Worm (Caenorhabditis elegans): Measurements from ENCODE around the gene lgc-36.

Gene lgc-36

DNA sequence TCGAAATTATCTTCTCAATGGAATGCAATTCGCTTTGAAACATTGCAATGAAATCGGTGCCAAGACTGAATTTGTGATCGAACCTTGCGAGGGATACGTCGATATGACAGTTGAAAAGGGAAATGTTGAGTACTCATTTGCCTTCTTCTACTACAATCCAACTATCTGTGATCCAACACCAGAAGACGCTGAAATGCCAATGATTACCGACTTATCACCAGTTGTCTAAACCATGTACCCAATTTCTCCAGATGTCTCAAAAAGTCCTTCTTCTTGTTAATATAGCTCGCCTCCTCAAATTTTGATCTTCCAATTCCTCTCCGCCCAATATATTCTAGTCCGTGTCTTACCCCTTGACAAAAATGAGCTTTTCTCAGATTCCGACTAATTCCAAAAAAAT, 42.7 kb downstream of the lgc-36 start:
- TF ChIP-seq hlh-4 (tag; optimal IDR thresholded peaks at IDR 0.05) (no peak), nhr-84 (tag; optimal IDR thresholded peaks at IDR 0.05) (no peak), sup-37 (GFP tag; optimal IDR thresholded peaks at IDR 0.05) (no peak), egl-13 (tag; optimal IDR thresholded peaks at IDR 0.05) (no peak)

DNA sequence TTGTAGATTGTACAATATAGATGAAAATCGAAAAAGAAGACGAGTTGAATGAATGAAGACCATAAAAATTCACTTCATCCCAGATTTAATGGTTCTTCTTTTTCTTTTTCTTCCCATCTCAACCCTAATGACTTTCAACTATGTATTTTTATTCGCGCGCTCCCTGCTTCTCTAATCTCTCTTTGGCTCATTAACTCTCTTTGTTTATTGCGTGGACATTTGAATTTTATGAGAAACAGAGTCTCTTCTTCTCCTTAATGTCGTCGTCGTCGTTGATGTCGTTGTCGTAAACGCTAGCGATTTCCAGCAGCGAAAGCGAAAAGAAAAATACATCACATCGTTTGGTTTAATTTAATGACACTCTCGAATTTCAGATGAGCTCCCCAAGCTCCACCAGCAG, 44.2 kb downstream of the lgc-36 start:
- TF ChIP-seq nhr-19 (GFP tag; conservative IDR thresholded peaks at IDR 0.05) (no peak), nhr-12 (tag; optimal IDR thresholded peaks at IDR 0.05) (no peak), fkh-10 (GFP tag; optimal IDR thresholded peaks at IDR 0.05) (no peak), Y116A8C.19 (tag; optimal IDR thresholded peaks at IDR 0.05; ENCODE audit: borderline replicate concordance) (no peak), dsc-1 (tag; optimal IDR thresholded peaks at IDR 0.05) (peak; percentile 58), lir-3 (tag; optimal IDR thresholded peaks at IDR 0.05; ENCODE audit: poor library complexity) (no peak)

DNA sequence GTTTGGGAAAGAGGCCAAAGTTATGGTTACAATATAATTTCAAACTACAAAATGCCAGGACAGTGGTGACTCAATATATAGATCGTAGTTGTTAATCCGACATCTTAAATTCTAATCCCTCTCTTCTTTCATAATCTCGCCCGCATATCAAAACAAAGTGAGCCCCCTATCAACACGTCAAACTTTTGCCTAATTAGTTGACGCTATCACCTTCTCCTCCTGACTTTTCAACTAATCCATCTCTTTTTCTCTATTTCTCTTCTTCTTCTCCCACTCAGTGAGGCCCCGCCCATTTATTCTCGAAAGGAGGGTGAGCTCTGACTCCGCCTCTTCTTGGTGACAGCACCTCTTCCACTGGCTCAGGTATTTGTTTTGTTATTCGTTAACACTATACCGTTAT, 47.5 kb downstream of the lgc-36 start:
- TF ChIP-seq pax-3 (tag; optimal IDR thresholded peaks at IDR 0.05), result peak; percentile 47
- TF ChIP-seq fkh-10 (GFP tag; optimal IDR thresholded peaks at IDR 0.05), result peak; percentile 9
- TF ChIP-seq nhr-28 (tag; optimal IDR thresholded peaks at IDR 0.05), result no peak
- TF ChIP-seq C04F5.9 (tag; optimal IDR thresholded peaks at IDR 0.05), result no peak
- TF ChIP-seq nhr-12 (tag; optimal IDR thresholded peaks at IDR 0.05), result no peak
- TF ChIP-seq nhr-47 (tag; optimal IDR thresholded peaks at IDR 0.05), result peak; percentile 45
- no peak for TF ChIP-seq ceh-63 (GFP tag; optimal IDR thresholded peaks at IDR 0.05)
- TF ChIP-seq nhr-20 (tag; optimal IDR thresholded peaks at IDR 0.05), result peak; percentile 4
- TF ChIP-seq mdl-1 (tag; optimal IDR thresholded peaks at IDR 0.05), result no peak
- no peak for TF ChIP-seq unc-62 (GFP tag; optimal IDR thresholded peaks at IDR 0.05)
- TF ChIP-seq hlh-17 (GFP tag; optimal IDR thresholded peaks at IDR 0.05; ENCODE audit: borderline replicate concordance), result no peak
- no peak for TF ChIP-seq nhr-77 (tag; optimal IDR thresholded peaks at IDR 0.05)
- TF ChIP-seq ztf-11 (tag; optimal IDR thresholded peaks at IDR 0.05), result no peak
- peak; percentile 96 for TF ChIP-seq dsc-1 (tag; optimal IDR thresholded peaks at IDR 0.05)
- no peak for TF ChIP-seq pag-3 (tag; optimal IDR thresholded peaks at IDR 0.05; ENCODE audit: borderline replicate concordance, insufficient read depth)
- TF ChIP-seq ceh-88 (GFP tag; IDR thresholded peaks at IDR 0.05), result no peak
- peak; percentile 70 for TF ChIP-seq fkh-8 (tag; optimal IDR thresholded peaks at IDR 0.05)
- TF ChIP-seq egl-27 (tag; optimal IDR thresholded peaks at IDR 0.05), result no peak
- TF ChIP-seq grh-1 (GFP tag; IDR thresholded peaks at IDR 0.05), result no peak
- no peak for TF ChIP-seq unc-98 (GFP tag; IDR thresholded peaks at IDR 0.05)
- no peak for TF ChIP-seq nhr-11 (tag; optimal IDR thresholded peaks at IDR 0.05)

DNA sequence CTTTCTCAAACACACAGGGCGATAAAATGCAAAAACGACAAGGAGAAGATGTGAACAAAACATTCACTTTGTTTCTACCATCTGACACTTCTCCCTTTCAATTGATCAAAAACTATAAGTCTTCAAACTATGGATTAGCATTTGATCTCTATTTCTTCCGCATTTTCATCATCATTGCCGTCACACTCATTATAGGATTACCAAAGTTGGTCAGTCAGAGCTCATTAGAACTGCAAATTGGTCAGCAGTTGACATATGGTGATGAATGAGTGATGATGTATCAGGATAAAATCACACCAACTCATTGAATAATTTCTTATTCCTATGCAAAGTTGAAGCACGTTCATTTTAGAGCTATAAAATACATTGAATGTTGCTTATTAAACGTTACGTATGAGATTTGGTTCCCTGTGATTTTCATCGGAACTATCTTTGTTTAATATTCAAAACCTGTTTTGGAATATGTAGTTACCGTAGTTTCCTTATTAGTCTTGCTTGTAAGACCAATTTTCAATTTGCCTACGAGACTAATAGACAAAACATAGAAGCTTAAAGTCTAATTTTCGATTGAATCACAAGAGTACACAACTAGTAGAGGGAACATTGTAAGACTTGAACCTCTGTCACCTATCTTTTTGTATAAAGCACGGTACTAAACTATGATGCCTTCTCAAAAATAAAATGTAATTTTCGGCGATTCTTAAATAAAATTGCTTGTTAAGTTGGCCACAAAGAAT, 49.2 kb downstream of the lgc-36 start:
- TF ChIP-seq fkh-8 (tag; optimal IDR thresholded peaks at IDR 0.05) (peak; percentile 44), swsn-7 (tag; optimal IDR thresholded peaks at IDR 0.05) (no peak), pax-3 (tag; optimal IDR thresholded peaks at IDR 0.05) (peak; percentile 17), snpc-4 (tag; optimal IDR thresholded peaks at IDR 0.05) (no peak), unc-86 (tag; optimal IDR thresholded peaks at IDR 0.05) (no peak), blmp-1 (tag; optimal IDR thresholded peaks at IDR 0.05) (peak; percentile 40), egl-27 (tag; optimal IDR thresholded peaks at IDR 0.05) (no peak), ceh-90 (tag; optimal IDR thresholded peaks at IDR 0.05) (no peak), ceh-8 (GFP tag; optimal IDR thresholded peaks at IDR 0.05) (peak; percentile 32), mdl-1 (tag; optimal IDR thresholded peaks at IDR 0.05) (no peak), dsc-1 (tag; optimal IDR thresholded peaks at IDR 0.05) (peak; percentile 95), nhr-71 (tag; optimal IDR thresholded peaks at IDR 0.05) (no peak), rnt-1 (tag; optimal IDR thresholded peaks at IDR 0.05) (no peak)

Data from whole organism, L1 larva.